Fruit fly (Drosophila melanogaster) whole organism, embryonic: Measurements from ENCODE around the gene AstCC.
A peak's percentile ranks its signal among the peaks of the same experiment; 100 is the strongest.

Experiments used
- B-H1 ChIP-seq: fragments of 200-800 bp; sonication (Bioruptor generic); IDR thresholded peaks from 3 replicates; pipeline ENCODE4 v1.3.6; 2022; ENCODE audit warnings: missing biosample characterization, missing genetic modification characterization
- Bdp1 ChIP-seq: fragments of 200-800 bp; sonication (Bioruptor generic); optimal IDR thresholded peaks from 3 replicates; lab custom pipeline; 2016; ENCODE audit warnings: missing biosample characterization, missing genetic modification characterization
- CG11456 ChIP-seq: fragments of 200-800 bp; sonication (Bioruptor generic); IDR thresholded peaks from 3 replicates; pipeline ENCODE4 v1.3.6; 2022; ENCODE audit warnings: missing biosample characterization, missing genetic modification characterization
- CG11696 ChIP-seq: fragments of 200-800 bp; sonication (Bioruptor generic); IDR thresholded peaks from 2 replicates; pipeline ENCODE4 v1.3.6; 2022; ENCODE audit warnings: missing biosample characterization, missing genetic modification characterization
- CG12659 ChIP-seq: fragments of 200-800 bp; sonication (Bioruptor generic); optimal IDR thresholded peaks from 3 replicates; lab custom pipeline; 2017; ENCODE audit warnings: mild to moderate bottlenecking, missing biosample characterization, missing genetic modification reagents, missing genetic modification characterization
- CG13894 ChIP-seq: fragments of 200-800 bp; sonication (Bioruptor generic); optimal IDR thresholded peaks from 3 replicates; lab custom pipeline; 2018; ENCODE audit warnings: missing biosample characterization, mild to moderate bottlenecking, missing genetic modification characterization, moderate library complexity
- CG14860 ChIP-seq: fragments of 200-800 bp; sonication (Bioruptor generic); IDR thresholded peaks from 3 replicates; pipeline ENCODE4 v1.3.6; 2022; ENCODE audit warnings: missing biosample characterization, missing genetic modification characterization; ENCODE audit not compliant: partially characterized antibody
- CG15073 ChIP-seq: fragments of 200-800 bp; sonication (Bioruptor generic); optimal IDR thresholded peaks from 2 replicates; lab custom pipeline; 2016; ENCODE audit warnings: missing biosample characterization, missing genetic modification characterization
- CG17359 ChIP-seq: fragments of 200-800 bp; sonication (Bioruptor generic); optimal IDR thresholded peaks from 3 replicates; lab custom pipeline; 2018; ENCODE audit warnings: missing biosample characterization, mild to moderate bottlenecking, missing genetic modification characterization, moderate library complexity
- CG17385 ChIP-seq: fragments of 200-800 bp; sonication (Bioruptor generic); optimal IDR thresholded peaks from 3 replicates; lab custom pipeline; 2018; ENCODE audit warnings: missing biosample characterization, mild to moderate bottlenecking, missing genetic modification characterization
- CG17568 ChIP-seq: fragments of 200-800 bp; sonication (Bioruptor generic); optimal IDR thresholded peaks from 2 replicates; lab custom pipeline; 2018; ENCODE audit warnings: missing biosample characterization, mild to moderate bottlenecking, missing genetic modification characterization, moderate library complexity
- CG18262 ChIP-seq: fragments of 200-800 bp; optimal IDR thresholded peaks from 3 replicates; lab custom pipeline; 2019; ENCODE audit warnings: missing biosample characterization, mild to moderate bottlenecking, missing genetic modification characterization, moderate library complexity
- CG18599 ChIP-seq: fragments of 200-800 bp; sonication (Bioruptor generic); optimal IDR thresholded peaks from 3 replicates; lab custom pipeline; 2017; ENCODE audit warnings: missing biosample characterization, missing genetic modification characterization, mild to moderate bottlenecking, moderate library complexity, missing genetic modification reagents
- CG30403 ChIP-seq: fragments of 200-800 bp; sonication (Bioruptor generic); optimal IDR thresholded peaks from 3 replicates; lab custom pipeline; 2016; ENCODE audit warnings: missing biosample characterization, missing genetic modification characterization
- CG3163 ChIP-seq: fragments of 200-800 bp; sonication (Bioruptor generic); optimal IDR thresholded peaks from 3 replicates; lab custom pipeline; 2016; ENCODE audit warnings: missing biosample characterization, missing genetic modification characterization
- CG34422 ChIP-seq: fragments of 200-800 bp; sonication (Bioruptor generic); IDR thresholded peaks from 3 replicates; pipeline ENCODE4 v1.3.6; 2022; ENCODE audit warnings: missing biosample characterization, missing genetic modification characterization
- CG4328 ChIP-seq: fragments of 200-800 bp; sonication (Bioruptor generic); optimal IDR thresholded peaks from 3 replicates; lab custom pipeline; 2017; ENCODE audit warnings: missing biosample characterization, missing genetic modification reagents, missing genetic modification characterization
- CG6175 ChIP-seq: fragments of 200-800 bp; sonication (Bioruptor generic); IDR thresholded peaks from 3 replicates; pipeline ENCODE4 v1.3.6; 2022; ENCODE audit warnings: missing biosample characterization, missing genetic modification characterization
- CG6272 ChIP-seq: fragments of 200-800 bp; sonication (Bioruptor generic); IDR thresholded peaks from 2 replicates; pipeline ENCODE4 v1.3.6; 2022; ENCODE audit warnings: missing biosample characterization, missing genetic modification characterization
- CG6765 ChIP-seq: fragments of 200-800 bp; sonication (Bioruptor generic); optimal IDR thresholded peaks from 3 replicates; lab custom pipeline; 2017; ENCODE audit warnings: missing biosample characterization, mild to moderate bottlenecking, missing genetic modification characterization
- CG7928 ChIP-seq: fragments of 200-800 bp; sonication (Bioruptor generic); optimal IDR thresholded peaks from 2 replicates; lab custom pipeline; 2017; ENCODE audit warnings: missing biosample characterization, mild to moderate bottlenecking, missing genetic modification characterization
- CG8281 ChIP-seq: fragments of 200-800 bp; sonication (Bioruptor generic); optimal IDR thresholded peaks from 2 replicates; lab custom pipeline; 2018; ENCODE audit warnings: missing biosample characterization, mild to moderate bottlenecking, missing genetic modification characterization, moderate library complexity
- CG8290 ChIP-seq, 3 experiments: fragments of 200-800 bp; sonication (Bioruptor generic); optimal IDR thresholded peaks; 2 replicates each; lab custom pipeline; 2016 to 2019; ENCODE audit warnings: missing biosample characterization in 3 of 3, missing genetic modification characterization in 3 of 3, mild to moderate bottlenecking in 2 of 3, moderate library complexity in 1 of 3
- CG9817 ChIP-seq: fragments of 200-800 bp; sonication (Bioruptor generic); optimal IDR thresholded peaks from 2 replicates; lab custom pipeline; 2018; ENCODE audit warnings: missing biosample characterization, mild to moderate bottlenecking, missing genetic modification characterization, moderate library complexity
- Doc3 ChIP-seq: fragments of 200-800 bp; sonication (Bioruptor generic); IDR thresholded peaks from 3 replicates; pipeline ENCODE4 v1.3.6; 2022; ENCODE audit warnings: missing biosample characterization, missing genetic modification characterization; ENCODE audit not compliant: partially characterized antibody
- Hsf ChIP-seq: fragments of 200-800 bp; sonication (Bioruptor generic); optimal IDR thresholded peaks from 3 replicates; lab custom pipeline; 2016; ENCODE audit warnings: missing biosample characterization, missing genetic modification characterization
- Lim3 ChIP-seq: fragments of 200-800 bp; sonication (Bioruptor generic); IDR thresholded peaks from 2 replicates; pipeline ENCODE4 v1.3.6; 2022; ENCODE audit warnings: missing biosample characterization, missing genetic modification characterization
- MBD-R2 ChIP-seq: fragments of 200-800 bp; sonication (Bioruptor generic); IDR thresholded peaks from 2 replicates; pipeline ENCODE4 v1.3.6; 2022; ENCODE audit warnings: missing biosample characterization, missing genetic modification characterization
- Mad ChIP-seq: fragments of 200-800 bp; sonication (Bioruptor generic); optimal IDR thresholded peaks from 2 replicates; lab custom pipeline; 2016; ENCODE audit warnings: missing biosample characterization, missing genetic modification characterization
- Max ChIP-seq: fragments of 200-800 bp; sonication (Bioruptor generic); optimal IDR thresholded peaks from 2 replicates; lab custom pipeline; 2016; ENCODE audit warnings: missing biosample characterization, mild to moderate bottlenecking, missing genetic modification characterization
- NK7.1 ChIP-seq: fragments of 200-800 bp; sonication (Bioruptor generic); optimal IDR thresholded peaks from 3 replicates; lab custom pipeline; 2016; ENCODE audit warnings: missing biosample characterization, missing genetic modification characterization
- Oli ChIP-seq: fragments of 200-800 bp; sonication (Bioruptor generic); optimal IDR thresholded peaks from 2 replicates; lab custom pipeline; 2018; ENCODE audit warnings: missing biosample characterization, mild to moderate bottlenecking, missing genetic modification characterization, moderate library complexity
- Sox100B ChIP-seq: fragments of 200-800 bp; sonication (Bioruptor generic); optimal IDR thresholded peaks from 3 replicates; lab custom pipeline; 2018; ENCODE audit warnings: missing biosample characterization, mild to moderate bottlenecking, missing genetic modification characterization
- ab ChIP-seq: fragments of 200-800 bp; sonication (Bioruptor generic); optimal IDR thresholded peaks from 2 replicates; lab custom pipeline; 2016; ENCODE audit warnings: missing biosample characterization, missing genetic modification characterization
- ase ChIP-seq: fragments of 200-800 bp; sonication (Bioruptor generic); IDR thresholded peaks from 3 replicates; pipeline ENCODE4 v1.3.6; 2022; ENCODE audit warnings: missing biosample characterization, missing genetic modification characterization
- cad ChIP-seq: fragments of >200 bp; optimal IDR thresholded peaks from 2 replicates; lab custom pipeline; 2017; ENCODE audit warnings: missing biosample characterization, missing genetic modification characterization
- ci ChIP-seq: fragments of 200-800 bp; sonication (Bioruptor generic); IDR thresholded peaks from 3 replicates; pipeline ENCODE4 v1.3.6; 2022; ENCODE audit warnings: missing biosample characterization, missing genetic modification characterization
- corto ChIP-seq: fragments of 200-800 bp; sonication (Bioruptor generic); optimal IDR thresholded peaks from 2 replicates; lab custom pipeline; 2016; ENCODE audit warnings: missing biosample characterization, mild to moderate bottlenecking, missing genetic modification characterization, moderate library complexity
- eve ChIP-seq, 2 experiments: fragments of >200 bp; optimal IDR thresholded peaks; 2 replicates each; lab custom pipeline; 2017; ENCODE audit warnings: missing biosample characterization in 2 of 2, missing genetic modification characterization in 2 of 2
- hkb ChIP-seq, 2 experiments: fragments of 200-800 bp in 1 of 2; fragments of >200 bp in 1 of 2; sonication (Bioruptor generic) in 1 of 2; IDR thresholded peaks in 1 of 2; optimal IDR thresholded peaks in 1 of 2; 2 replicates each; pipeline versions ENCODE4 v1.3.6 to Lab custom; 2017 to 2022; ENCODE audit warnings: missing biosample characterization in 1 of 2, missing genetic modification characterization in 1 of 2
- hth ChIP-seq: fragments of >200 bp; optimal IDR thresholded peaks from 2 replicates; lab custom pipeline; 2017; ENCODE audit warnings: inconsistent platforms
- lbe ChIP-seq: fragments of 200-800 bp; sonication (Bioruptor generic); optimal IDR thresholded peaks from 2 replicates; lab custom pipeline; 2016; ENCODE audit warnings: missing biosample characterization, mild to moderate bottlenecking, missing genetic modification characterization
- maf-S ChIP-seq: fragments of 200-800 bp; sonication (Bioruptor generic); optimal IDR thresholded peaks from 2 replicates; lab custom pipeline; 2016; ENCODE audit warnings: missing biosample characterization, missing genetic modification characterization
- nerfin-2 ChIP-seq: fragments of 200-800 bp; sonication (Bioruptor generic); IDR thresholded peaks from 2 replicates; pipeline ENCODE4 v1.3.6; 2022; ENCODE audit warnings: missing biosample characterization, missing genetic modification characterization; ENCODE audit not compliant: partially characterized antibody
- org-1 ChIP-seq: fragments of 200-800 bp; sonication (Bioruptor generic); optimal IDR thresholded peaks from 2 replicates; lab custom pipeline; 2017; ENCODE audit warnings: missing biosample characterization, missing genetic modification characterization
- pho ChIP-seq: fragments of 200-800 bp; sonication (Bioruptor generic); optimal IDR thresholded peaks from 2 replicates; lab custom pipeline; 2016; ENCODE audit warnings: missing biosample characterization, missing genetic modification characterization
- prd ChIP-seq, 3 experiments: fragments of >200 bp in 2 of 3; fragments of 200-800 bp in 1 of 3; sonication (Bioruptor generic) in 1 of 3; optimal IDR thresholded peaks in 2 of 3; IDR thresholded peaks in 1 of 3; 2 replicates in 2 of 3; 3 replicates in 1 of 3; pipeline versions ENCODE4 v1.3.6 to Lab custom; 2017 to 2022; ENCODE audit warnings: missing biosample characterization in 1 of 3, missing genetic modification characterization in 1 of 3
- ro ChIP-seq: fragments of 200-800 bp; sonication (Bioruptor generic); IDR thresholded peaks from 2 replicates; pipeline ENCODE4 v1.3.6; 2022; ENCODE audit warnings: missing biosample characterization, missing genetic modification characterization
- seq ChIP-seq: fragments of 200-800 bp; sonication (Bioruptor generic); IDR thresholded peaks from 2 replicates; pipeline ENCODE4 v1.3.6; 2022; ENCODE audit warnings: missing biosample characterization, missing genetic modification characterization
- sug ChIP-seq: fragments of 200-800 bp; optimal IDR thresholded peaks from 2 replicates; lab custom pipeline; 2019; ENCODE audit warnings: missing biosample characterization, mild to moderate bottlenecking, missing genetic modification characterization, moderate library complexity

Gene AstCC

dm6 chr2L:11123499-11123898 is 38.5 kb upstream of the AstCC start, which contains the start of the genes Csl4 and Nup160 (continued):
- TF ChIP-seq CG8281 (tag; lab: Kevin White, UChicago), result no peak
- peak; percentile 90 for TF ChIP-seq CG34422 (GFP tag; lab: Robert Waterston, UW)
- no peak for TF ChIP-seq hkb (optimal IDR thresholded peaks at IDR 0.05; lab: Kevin White, UChicago)
- TF ChIP-seq hkb (GFP tag; IDR thresholded peaks at IDR 0.05; lab: Robert Waterston, UW), result peak; percentile 85
- TF ChIP-seq CG14860 (GFP tag; lab: Robert Waterston, UW), result no peak
- no peak for TF ChIP-seq ab (GFP tag; lab: Kevin White, UChicago)
- no peak for TF ChIP-seq CG15073
- peak; percentile 61; the same call in 1 of the 2 replicates for TF ChIP-seq CG6272 (GFP tag; lab: Robert Waterston, UW)
- TF ChIP-seq CG17568 (GFP tag; lab: Kevin White, UChicago), result no peak
- no peak for TF ChIP-seq nerfin-2 (GFP tag; lab: Robert Waterston, UW)
- peak; percentile 50 for TF ChIP-seq CG7928 (GFP tag; lab: Kevin White, UChicago)
- no peak for TF ChIP-seq corto (GFP tag; lab: Kevin White, UChicago)
- no peak for TF ChIP-seq sug (tag; lab: Kevin White, UChicago)
- TF ChIP-seq Hsf, result peak; percentile 83
- TF ChIP-seq CG12659, result peak; percentile 75
- no peak; the same call in 2 of the 3 replicates for TF ChIP-seq Doc3
- TF ChIP-seq pho, result peak; percentile 85
- TF ChIP-seq CG8290 (GFP tag; optimal IDR thresholded peaks at IDR 0.05; lab: Kevin White, UChicago), result peak; percentile 63
- TF ChIP-seq CG8290 (tag; optimal IDR thresholded peaks at IDR 0.05; lab: Kevin White, UChicago), result no peak
- TF ChIP-seq Mad (GFP tag; lab: Kevin White, UChicago), result peak; percentile 79
- no peak for TF ChIP-seq CG18262
- TF ChIP-seq hth (lab: Kevin White, UChicago), result no peak
- TF ChIP-seq CG17385 (GFP tag; lab: Kevin White, UChicago), result peak; percentile 75
- no peak for TF ChIP-seq CG6175 (GFP tag; lab: Robert Waterston, UW)
- peak; percentile 70 for TF ChIP-seq CG17359 (tag; lab: Kevin White, UChicago)
- TF ChIP-seq CG18599, result peak; percentile 76
- peak; percentile 74 for TF ChIP-seq Bdp1
- peak; percentile 61; the same call in 1 of the 2 replicates for TF ChIP-seq seq (GFP tag; lab: Robert Waterston, UW)
- peak; percentile 0 for TF ChIP-seq org-1 (GFP tag; lab: Kevin White, UChicago)
- TF ChIP-seq MBD-R2 (GFP tag; lab: Robert Waterston, UW), result peak; percentile 93
- peak; percentile 82 for TF ChIP-seq CG11456 (GFP tag; lab: Robert Waterston, UW)
- TF ChIP-seq CG13894, result no peak
- TF ChIP-seq prd (optimal IDR thresholded peaks at IDR 0.05; lab: Kevin White, UChicago), result no peak
- peak; percentile 86 for TF ChIP-seq prd (GFP tag; IDR thresholded peaks at IDR 0.05; lab: Robert Waterston, UW)
- peak; percentile 89 for TF ChIP-seq CG30403 (GFP tag; lab: Kevin White, UChicago)
- TF ChIP-seq lbe (GFP tag; lab: Kevin White, UChicago), result peak; percentile 72
- peak; percentile 96 for TF ChIP-seq Max
- no peak for TF ChIP-seq CG6765 (GFP tag; lab: Kevin White, UChicago)
- peak; percentile 35 for TF ChIP-seq CG3163 (GFP tag; lab: Kevin White, UChicago)
- peak; percentile 51 for TF ChIP-seq Oli (tag; lab: Kevin White, UChicago)
- TF ChIP-seq CG11696 (GFP tag; lab: Robert Waterston, UW), result 0 out of 2 replicates have a peak, but pooled peaks have one; percentile 8
- peak; percentile 66; the same call in 2 of the 3 replicates for TF ChIP-seq ase (GFP tag; lab: Robert Waterston, UW)
- no peak for TF ChIP-seq CG4328 (GFP tag; lab: Kevin White, UChicago)
- peak; percentile 81 for TF ChIP-seq ci (GFP tag; lab: Robert Waterston, UW)
- TF ChIP-seq NK7.1 (GFP tag; lab: Kevin White, UChicago), result peak; percentile 61
- TF ChIP-seq eve (GFP tag; optimal IDR thresholded peaks at IDR 0.05; lab: Kevin White, UChicago), result no peak
- peak; percentile 83 for TF ChIP-seq maf-S
- peak; percentile 76 for TF ChIP-seq CG9817 (tag; lab: Kevin White, UChicago)
- peak; percentile 36; the same call in 1 of the 3 replicates for TF ChIP-seq B-H1 (GFP tag; lab: Robert Waterston, UW)
- no peak for TF ChIP-seq ro (GFP tag; lab: Robert Waterston, UW)
- no peak for TF ChIP-seq cad (GFP tag; lab: Kevin White, UChicago)
- no peak for TF ChIP-seq Lim3
- no peak for TF ChIP-seq Sox100B (GFP tag; lab: Kevin White, UChicago)
